Fruit fly (Drosophila melanogaster) whole organism, pupa: Measurements from ENCODE around the gene CG34273.

Experiments used
- CG10348 ChIP-seq: fragments of 200-800 bp; sonication (Bioruptor generic); IDR thresholded peaks from 2 replicates; pipeline ENCODE4 v1.3.6; 2022; ENCODE audit warnings: missing biosample characterization, missing genetic modification characterization
- CG12605 ChIP-seq: fragments of 200-800 bp; sonication (Bioruptor generic); IDR thresholded peaks from 2 replicates; pipeline ENCODE4 v1.3.6; 2022; ENCODE audit warnings: missing biosample characterization, missing genetic modification characterization
- CG13204 ChIP-seq: fragments of 200-800 bp; sonication (Bioruptor generic); optimal IDR thresholded peaks from 2 replicates; lab custom pipeline; 2018; ENCODE audit warnings: missing biosample characterization, mild to moderate bottlenecking, missing genetic modification characterization, moderate library complexity
- CG14655 ChIP-seq: fragments of 200-800 bp; sonication (Bioruptor generic); optimal IDR thresholded peaks from 3 replicates; lab custom pipeline; 2017; ENCODE audit warnings: mild to moderate bottlenecking, missing biosample characterization, missing genetic modification reagents, missing genetic modification characterization
- CG15710 ChIP-seq: fragments of 200-800 bp; sonication (Bioruptor generic); optimal IDR thresholded peaks from 2 replicates; lab custom pipeline; 2018; ENCODE audit warnings: missing biosample characterization, mild to moderate bottlenecking, missing genetic modification characterization, moderate library complexity
- CG17806 ChIP-seq: fragments of 200-800 bp; sonication (Bioruptor generic); optimal IDR thresholded peaks from 2 replicates; lab custom pipeline; 2018; ENCODE audit warnings: missing biosample characterization, mild to moderate bottlenecking, missing genetic modification characterization, moderate library complexity
- CG32121 ChIP-seq: fragments of 200-800 bp; sonication (Bioruptor generic); IDR thresholded peaks from 2 replicates; pipeline ENCODE4 v1.3.6; 2022; ENCODE audit warnings: missing biosample characterization, missing genetic modification characterization
- CG34367 ChIP-seq: fragments of 200-800 bp; sonication (Bioruptor generic); optimal IDR thresholded peaks from 2 replicates; lab custom pipeline; 2018; ENCODE audit warnings: missing biosample characterization, mild to moderate bottlenecking, missing genetic modification characterization
- CG4496 ChIP-seq: fragments of 200-800 bp; sonication (Bioruptor generic); IDR thresholded peaks from 3 replicates; pipeline ENCODE4 v1.3.6; 2022; ENCODE audit warnings: missing biosample characterization, missing genetic modification characterization
- CG8159 ChIP-seq: fragments of 200-800 bp; sonication (Bioruptor generic); optimal IDR thresholded peaks from 3 replicates; lab custom pipeline; 2018; ENCODE audit warnings: missing biosample characterization, mild to moderate bottlenecking, missing genetic modification characterization, moderate library complexity
- CG8301 ChIP-seq: fragments of 200-800 bp; sonication (Bioruptor generic); optimal IDR thresholded peaks from 2 replicates; lab custom pipeline; 2018; ENCODE audit warnings: missing biosample characterization, mild to moderate bottlenecking, missing genetic modification characterization
- CG9948 ChIP-seq: fragments of 200-800 bp; sonication (Bioruptor generic); optimal IDR thresholded peaks from 2 replicates; lab custom pipeline; 2018; ENCODE audit warnings: missing biosample characterization, mild to moderate bottlenecking, missing genetic modification characterization, moderate library complexity
- D1 ChIP-seq: fragments of 200-800 bp; sonication (Bioruptor generic); optimal IDR thresholded peaks from 2 replicates; lab custom pipeline; 2018; ENCODE audit warnings: missing biosample characterization, mild to moderate bottlenecking, missing genetic modification characterization, moderate library complexity
- EcR ChIP-seq: fragments of 200-800 bp; sonication (Bioruptor generic); optimal IDR thresholded peaks from 3 replicates; lab custom pipeline; 2019; ENCODE audit warnings: missing biosample characterization, missing genetic modification characterization, mild to moderate bottlenecking, moderate library complexity, missing genetic modification reagents
- Ets98B ChIP-seq: fragments of 200-800 bp; sonication (Bioruptor generic); IDR thresholded peaks from 2 replicates; pipeline ENCODE4 v1.3.6; 2022; ENCODE audit warnings: missing biosample characterization, missing genetic modification characterization
- Pif1A ChIP-seq: fragments of 200-800 bp; sonication (Bioruptor generic); optimal IDR thresholded peaks from 3 replicates; lab custom pipeline; 2016; ENCODE audit warnings: missing biosample characterization, missing genetic modification characterization
- Pif1B ChIP-seq: fragments of 200-800 bp; sonication (Bioruptor generic); optimal IDR thresholded peaks from 3 replicates; lab custom pipeline; 2016; ENCODE audit warnings: missing biosample characterization, missing genetic modification characterization
- Snoo ChIP-seq: fragments of 200-800 bp; sonication (Bioruptor generic); optimal IDR thresholded peaks from 3 replicates; lab custom pipeline; 2017; ENCODE audit warnings: missing biosample characterization, mild to moderate bottlenecking, missing genetic modification characterization, inconsistent platforms
- fd96Ca ChIP-seq: fragments of 200-800 bp; sonication (Bioruptor generic); IDR thresholded peaks from 3 replicates; pipeline ENCODE4 v1.3.6; 2022; ENCODE audit warnings: missing biosample characterization, missing genetic modification characterization
- gl ChIP-seq: fragments of 200-800 bp; sonication (Bioruptor generic); optimal IDR thresholded peaks from 2 replicates; lab custom pipeline; 2018; ENCODE audit warnings: missing biosample characterization, mild to moderate bottlenecking, missing genetic modification characterization
- rn ChIP-seq: fragments of 200-800 bp; sonication (Bioruptor generic); IDR thresholded peaks from 2 replicates; pipeline ENCODE4 v1.3.6; 2022; ENCODE audit warnings: missing biosample characterization, missing genetic modification characterization

Gene CG34273

DNA sequence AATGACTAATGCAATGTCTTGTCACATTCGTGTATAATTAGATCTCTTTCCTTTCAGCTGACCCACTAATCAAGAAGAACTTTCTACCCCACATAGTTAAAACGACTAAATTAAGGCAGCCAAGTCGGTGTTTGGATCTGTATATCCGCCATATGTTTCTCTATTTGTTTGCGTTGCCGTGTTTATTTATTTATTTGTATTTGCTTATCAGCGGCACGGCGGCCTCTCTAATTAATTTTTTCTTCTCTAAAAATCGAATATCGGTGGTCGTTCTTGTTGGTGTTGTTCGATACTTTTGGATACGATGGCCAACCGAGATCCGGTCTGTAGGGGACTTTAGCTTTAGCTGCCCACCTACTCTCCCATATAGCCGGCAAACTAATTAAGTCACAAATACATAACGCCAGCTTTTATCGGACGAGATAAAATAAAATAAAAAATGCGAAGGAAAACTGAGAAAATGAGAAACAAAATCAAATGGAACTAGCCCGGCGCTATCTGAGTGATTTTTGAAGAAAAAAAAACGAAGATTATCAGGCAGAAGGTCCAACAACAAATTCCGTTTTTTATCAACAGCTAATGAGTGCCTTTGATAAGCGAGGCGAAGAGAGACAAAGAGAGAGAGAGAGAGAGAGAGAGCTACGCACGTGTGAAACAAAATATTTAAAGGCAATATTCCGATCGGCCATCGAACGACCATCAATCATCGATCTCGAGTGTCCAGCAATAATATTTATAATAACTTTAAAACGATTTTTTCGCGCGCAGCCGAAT lies 44.1 kb upstream of the CG34273 start:
- TF ChIP-seq CG34367 (tag; lab: Kevin White, UChicago) (no peak), CG12605 (GFP tag; lab: Robert Waterston, UW) (no peak), CG4496 (GFP tag; lab: Robert Waterston, UW) (no peak), CG8159 (tag; lab: Kevin White, UChicago) (no peak), CG32121 (no peak), rn (GFP tag; lab: Robert Waterston, UW) (no peak), CG8301 (tag; lab: Kevin White, UChicago) (no peak), CG10348 (no peak), gl (tag; lab: Kevin White, UChicago) (no peak), CG17806 (tag; lab: Kevin White, UChicago) (no peak), CG13204 (GFP tag; lab: Kevin White, UChicago) (no peak)

DNA sequence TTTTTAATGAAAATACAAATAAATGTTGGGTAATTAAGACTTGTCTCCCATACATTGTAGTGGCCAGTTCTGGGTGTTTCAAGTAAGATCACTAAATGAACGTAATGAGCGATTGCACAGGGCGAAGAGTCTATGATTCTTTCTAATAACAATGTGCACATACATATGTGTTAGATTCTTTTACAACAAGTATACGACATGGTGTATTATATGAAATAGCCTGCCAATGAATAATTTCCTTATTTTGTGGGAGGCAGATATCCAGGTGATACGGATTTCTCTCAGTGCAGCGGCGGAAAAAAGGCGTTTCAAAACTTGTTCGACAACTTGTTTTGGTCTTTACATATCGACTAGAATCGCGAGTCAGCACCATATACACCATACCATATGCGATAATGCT lies 43.3 kb upstream of the CG34273 start:
- peak; percentile 89 for TF ChIP-seq fd96Ca (GFP tag; lab: Robert Waterston, UW)
- peak; percentile 90 for TF ChIP-seq CG4496 (GFP tag; lab: Robert Waterston, UW)
- TF ChIP-seq Pif1B, result peak; percentile 35
- TF ChIP-seq CG13204 (GFP tag; lab: Kevin White, UChicago), result no peak
- TF ChIP-seq EcR (GFP tag; lab: Kevin White, UChicago), result no peak
- TF ChIP-seq gl (tag; lab: Kevin White, UChicago), result no peak
- peak; percentile 72 for TF ChIP-seq CG17806 (tag; lab: Kevin White, UChicago)
- peak; percentile 65 for TF ChIP-seq CG8159 (tag; lab: Kevin White, UChicago)
- peak; percentile 45 for TF ChIP-seq CG15710 (tag; lab: Kevin White, UChicago)
- TF ChIP-seq Pif1A (GFP tag; lab: Kevin White, UChicago), result peak; percentile 68
- peak; percentile 82 for TF ChIP-seq Ets98B
- TF ChIP-seq CG12605 (GFP tag; lab: Robert Waterston, UW), result peak; percentile 67; the same call in 1 of the 2 replicates
- peak; percentile 61 for TF ChIP-seq CG34367 (tag; lab: Kevin White, UChicago)
- TF ChIP-seq rn (GFP tag; lab: Robert Waterston, UW), result no peak
- TF ChIP-seq CG32121, result peak; percentile 89
- peak; percentile 51 for TF ChIP-seq D1
- peak; percentile 84 for TF ChIP-seq CG14655 (GFP tag; lab: Kevin White, UChicago)
- peak; percentile 72 for TF ChIP-seq CG9948 (tag; lab: Kevin White, UChicago)
- TF ChIP-seq CG10348, result 0 out of 2 replicates have a peak, but pooled peaks have one; percentile 35
- peak; percentile 86 for TF ChIP-seq CG8301 (tag; lab: Kevin White, UChicago)
- no peak for TF ChIP-seq Snoo (tag; lab: Kevin White, UChicago)

DNA sequence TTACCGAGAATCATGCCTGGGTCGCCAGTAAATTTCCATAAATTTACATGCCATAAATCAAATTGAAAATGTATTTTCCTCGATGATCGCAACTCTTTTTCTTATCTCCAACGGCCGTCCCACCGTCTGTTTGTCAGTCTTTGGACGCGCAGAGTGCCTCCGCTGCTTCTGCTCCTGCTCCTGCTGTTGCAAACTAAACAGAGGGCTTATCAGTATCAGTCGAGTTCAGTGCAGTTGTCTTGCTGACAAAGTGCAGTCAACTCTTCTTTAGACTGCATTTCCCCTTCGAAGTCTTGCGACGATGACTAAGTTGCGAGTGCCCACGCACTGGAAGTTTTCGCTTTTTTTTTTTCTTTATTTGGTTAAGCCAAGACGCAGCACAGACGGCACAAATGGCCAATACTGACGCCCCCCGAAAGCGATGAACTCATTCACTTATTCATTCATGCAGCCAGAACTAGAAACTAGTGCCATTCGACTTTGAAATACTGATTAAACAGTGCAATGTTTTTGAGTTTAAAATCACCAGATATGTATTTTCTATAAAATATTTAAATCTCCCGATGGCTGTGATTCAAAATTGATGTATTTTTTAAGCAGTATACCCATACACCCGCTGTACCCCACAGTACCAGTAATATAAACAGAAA lies 42.6 kb upstream of the CG34273 start:
- no peak for TF ChIP-seq CG34367 (tag; lab: Kevin White, UChicago)
- TF ChIP-seq Pif1B, result no peak
- peak; percentile 6 for TF ChIP-seq CG15710 (tag; lab: Kevin White, UChicago)
- peak; percentile 89 for TF ChIP-seq EcR (GFP tag; lab: Kevin White, UChicago)

DNA sequence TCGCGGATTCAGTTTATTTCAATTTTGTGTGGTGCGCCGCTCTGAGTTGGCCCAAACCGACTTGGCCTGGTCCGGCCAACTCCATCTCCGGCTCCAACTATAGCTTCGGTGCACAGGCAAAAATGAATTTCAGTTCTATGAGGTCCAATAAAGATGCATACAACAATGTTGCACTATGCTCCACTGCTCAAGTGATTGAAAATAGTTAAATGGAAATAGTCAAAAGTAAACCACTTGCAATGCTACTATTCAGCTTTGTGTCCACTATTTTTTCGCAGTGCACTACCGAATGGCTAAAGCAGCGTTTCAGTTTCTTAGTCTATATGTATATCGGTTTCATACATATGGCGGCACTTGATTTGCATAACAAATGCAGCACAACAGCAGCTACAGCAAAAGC lies 40.6 kb upstream of the CG34273 start:
- TF ChIP-seq CG12605 (GFP tag; lab: Robert Waterston, UW) (peak; percentile 71), D1 (no peak), CG17806 (tag; lab: Kevin White, UChicago) (peak; percentile 70), CG32121 (peak; percentile 89), Pif1B (peak; percentile 61), CG15710 (tag; lab: Kevin White, UChicago) (peak; percentile 42), Pif1A (GFP tag; lab: Kevin White, UChicago) (peak; percentile 70), CG8159 (tag; lab: Kevin White, UChicago) (peak; percentile 59), EcR (GFP tag; lab: Kevin White, UChicago) (no peak), CG9948 (tag; lab: Kevin White, UChicago) (peak; percentile 50), Snoo (tag; lab: Kevin White, UChicago) (peak; percentile 14), CG10348 (peak; percentile 88), CG34367 (tag; lab: Kevin White, UChicago) (peak; percentile 18), CG4496 (GFP tag; lab: Robert Waterston, UW) (peak; percentile 94), rn (GFP tag; lab: Robert Waterston, UW) (peak; percentile 90), Ets98B (peak; percentile 93), CG13204 (GFP tag; lab: Kevin White, UChicago) (no peak), CG8301 (tag; lab: Kevin White, UChicago) (peak; percentile 91), fd96Ca (GFP tag; lab: Robert Waterston, UW) (peak; percentile 96), gl (tag; lab: Kevin White, UChicago) (no peak), CG14655 (GFP tag; lab: Kevin White, UChicago) (peak; percentile 87)

DNA sequence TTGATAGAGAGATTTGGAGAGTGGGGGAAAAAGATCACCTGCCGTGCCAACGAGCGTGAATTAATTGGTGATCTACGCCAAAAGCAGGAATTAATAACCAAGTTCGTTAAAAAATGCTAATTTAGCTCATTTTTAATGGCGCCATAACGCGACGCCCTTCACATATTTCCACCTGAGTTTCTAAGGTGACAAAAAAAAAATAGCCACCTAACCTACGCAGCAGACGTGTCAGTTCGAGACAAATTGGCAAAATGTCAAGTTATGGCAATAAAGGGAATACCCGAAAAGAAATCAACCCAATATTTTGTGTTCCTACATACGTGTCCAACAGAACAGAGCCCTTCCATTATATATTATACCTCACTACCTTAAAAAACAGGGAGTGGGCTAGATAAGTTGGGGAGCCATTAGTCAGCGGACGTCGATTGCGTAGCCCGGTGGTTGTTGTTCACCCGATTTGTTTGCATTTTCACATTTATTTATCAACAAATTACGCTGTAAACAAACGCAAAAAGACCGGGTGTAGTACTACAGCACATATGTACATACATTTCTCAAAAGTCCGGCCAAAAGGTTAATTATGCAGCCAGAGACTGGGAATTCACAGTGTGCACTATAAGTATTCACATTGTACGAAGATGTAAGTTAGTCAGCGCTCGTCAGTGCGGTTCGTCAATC lies 39.6 kb upstream of the CG34273 start:
- TF ChIP-seq CG17806 (tag; lab: Kevin White, UChicago), result no peak
- no peak for TF ChIP-seq CG12605 (GFP tag; lab: Robert Waterston, UW)
- no peak for TF ChIP-seq gl (tag; lab: Kevin White, UChicago)
- no peak for TF ChIP-seq EcR (GFP tag; lab: Kevin White, UChicago)
- TF ChIP-seq Pif1A (GFP tag; lab: Kevin White, UChicago), result no peak
- TF ChIP-seq CG8159 (tag; lab: Kevin White, UChicago), result no peak
- TF ChIP-seq CG34367 (tag; lab: Kevin White, UChicago), result no peak
- TF ChIP-seq rn (GFP tag; lab: Robert Waterston, UW), result no peak
- TF ChIP-seq CG13204 (GFP tag; lab: Kevin White, UChicago), result no peak
- no peak for TF ChIP-seq CG14655 (GFP tag; lab: Kevin White, UChicago)
- no peak for TF ChIP-seq CG4496 (GFP tag; lab: Robert Waterston, UW)
- TF ChIP-seq D1, result no peak
- TF ChIP-seq CG10348, result no peak
- no peak for TF ChIP-seq fd96Ca (GFP tag; lab: Robert Waterston, UW)
